Fruit fly (Drosophila melanogaster) whole organism, embryonic: ENCODE data around the gene CG10702.

Experiments
- Adf1 ChIP-seq: fragments of 200-800 bp; sonication (Bioruptor generic); IDR thresholded peaks from 2 replicates; pipeline ENCODE4 v1.3.6; 2022; ENCODE audit warnings: missing biosample characterization, missing genetic modification characterization
- CG10267 ChIP-seq: fragments of 200-800 bp; sonication (Bioruptor generic); optimal IDR thresholded peaks from 2 replicates; lab custom pipeline; 2018; ENCODE audit warnings: missing biosample characterization, mild to moderate bottlenecking, missing genetic modification characterization, moderate library complexity
- CG10321 ChIP-seq: fragments of 200-800 bp; sonication (Bioruptor generic); IDR thresholded peaks from 2 replicates; pipeline ENCODE4 v1.3.6; 2022; ENCODE audit warnings: missing biosample characterization, missing genetic modification characterization
- CG10431 ChIP-seq: fragments of 200-800 bp; sonication (Bioruptor generic); optimal IDR thresholded peaks from 3 replicates; lab custom pipeline; 2018; ENCODE audit warnings: missing biosample characterization, mild to moderate bottlenecking, missing genetic modification characterization
- CG12104 ChIP-seq: fragments of 200-800 bp; sonication (Bioruptor generic); optimal IDR thresholded peaks from 3 replicates; lab custom pipeline; 2016; ENCODE audit warnings: missing biosample characterization, missing genetic modification characterization
- CG12769 ChIP-seq: fragments of 200-800 bp; sonication (Bioruptor generic); optimal IDR thresholded peaks from 2 replicates; lab custom pipeline; 2019; ENCODE audit warnings: missing biosample characterization, mild to moderate bottlenecking, missing genetic modification characterization, moderate library complexity
- CG14860 ChIP-seq: fragments of 200-800 bp; sonication (Bioruptor generic); IDR thresholded peaks from 3 replicates; pipeline ENCODE4 v1.3.6; 2022; ENCODE audit warnings: missing biosample characterization, missing genetic modification characterization; ENCODE audit not compliant: partially characterized antibody
- CG17328 ChIP-seq: fragments of 200-800 bp; sonication (Bioruptor generic); IDR thresholded peaks from 2 replicates; pipeline ENCODE4 v1.3.6; 2022; ENCODE audit warnings: missing biosample characterization, missing genetic modification characterization
- CG17612 ChIP-seq: fragments of 200-800 bp; sonication (Bioruptor generic); IDR thresholded peaks from 2 replicates; pipeline ENCODE4 v1.3.6; 2022; ENCODE audit warnings: missing biosample characterization, missing genetic modification characterization
- CG1792 ChIP-seq: fragments of 200-800 bp; sonication (Bioruptor generic); optimal IDR thresholded peaks from 2 replicates; lab custom pipeline; 2016; ENCODE audit warnings: missing biosample characterization, missing genetic modification characterization
- CG2116 ChIP-seq: fragments of 200-800 bp; sonication (Bioruptor generic); optimal IDR thresholded peaks from 3 replicates; lab custom pipeline; 2018; ENCODE audit warnings: missing biosample characterization, mild to moderate bottlenecking, missing genetic modification characterization
- CG34422 ChIP-seq: fragments of 200-800 bp; sonication (Bioruptor generic); IDR thresholded peaks from 3 replicates; pipeline ENCODE4 v1.3.6; 2022; ENCODE audit warnings: missing biosample characterization, missing genetic modification characterization
- CG4730 ChIP-seq: fragments of 200-800 bp; sonication (Bioruptor generic); IDR thresholded peaks from 2 replicates; pipeline ENCODE4 v1.3.6; 2022; ENCODE audit warnings: missing biosample characterization, missing genetic modification characterization
- CG8089 ChIP-seq: fragments of 200-800 bp; sonication (Bioruptor generic); optimal IDR thresholded peaks from 3 replicates; lab custom pipeline; 2016; ENCODE audit warnings: missing biosample characterization, missing genetic modification characterization
- CG8478 ChIP-seq: fragments of >200 bp; optimal IDR thresholded peaks from 2 replicates; lab custom pipeline; 2018
- CG8944 ChIP-seq: fragments of 200-800 bp; sonication (Bioruptor generic); optimal IDR thresholded peaks from 3 replicates; lab custom pipeline; 2016; ENCODE audit warnings: missing biosample characterization, missing genetic modification characterization
- CG9437 ChIP-seq: fragments of 200-800 bp; sonication (Bioruptor generic); optimal IDR thresholded peaks from 2 replicates; lab custom pipeline; 2018; ENCODE audit warnings: missing biosample characterization, mild to moderate bottlenecking, missing genetic modification characterization
- E2f2 ChIP-seq: fragments of 200-800 bp; sonication (Bioruptor generic); IDR thresholded peaks from 2 replicates; pipeline ENCODE4 v1.3.6; 2022; ENCODE audit warnings: missing biosample characterization, missing genetic modification characterization
- Hmr ChIP-seq: fragments of 200-800 bp; sonication (Bioruptor generic); optimal IDR thresholded peaks from 3 replicates; lab custom pipeline; 2017; ENCODE audit warnings: mild to moderate bottlenecking, missing biosample characterization, missing genetic modification reagents, missing genetic modification characterization
- Hr51 ChIP-seq, 2 experiments: fragments of 200-800 bp; sonication (Bioruptor generic); optimal IDR thresholded peaks; 2 replicates in 1 of 2; 3 replicates in 1 of 2; lab custom pipeline; 2016 to 2018; ENCODE audit warnings: missing biosample characterization in 2 of 2, missing genetic modification characterization in 2 of 2, mild to moderate bottlenecking in 1 of 2, moderate library complexity in 1 of 2
- Lim3 ChIP-seq: fragments of 200-800 bp; sonication (Bioruptor generic); IDR thresholded peaks from 2 replicates; pipeline ENCODE4 v1.3.6; 2022; ENCODE audit warnings: missing biosample characterization, missing genetic modification characterization
- MESR4 ChIP-seq: fragments of 200-800 bp; sonication (Bioruptor generic); optimal IDR thresholded peaks from 2 replicates; lab custom pipeline; 2018; ENCODE audit warnings: missing biosample characterization, mild to moderate bottlenecking, missing genetic modification characterization, moderate library complexity
- Neu2 ChIP-seq: fragments of 200-800 bp; sonication (Bioruptor generic); optimal IDR thresholded peaks from 3 replicates; lab custom pipeline; 2016; ENCODE audit warnings: missing biosample characterization, missing genetic modification characterization, borderline replicate concordance
- Pdp1 ChIP-seq, 2 experiments: fragments of 200-800 bp; sonication (Bioruptor generic); optimal IDR thresholded peaks; 3 replicates each; lab custom pipeline; 2016; ENCODE audit warnings: missing biosample characterization in 2 of 2, missing genetic modification characterization in 2 of 2, mild to moderate bottlenecking in 1 of 2, moderate library complexity in 1 of 2
- Ptx1 ChIP-seq: fragments of 200-800 bp; sonication (Bioruptor generic); IDR thresholded peaks from 2 replicates; pipeline ENCODE4 v1.3.6; 2022; ENCODE audit warnings: missing biosample characterization, missing genetic modification characterization
- Sox102F ChIP-seq: fragments of 200-800 bp; sonication (Bioruptor generic); optimal IDR thresholded peaks from 2 replicates; lab custom pipeline; 2018; ENCODE audit warnings: missing biosample characterization, mild to moderate bottlenecking, missing genetic modification characterization, moderate library complexity
- ash1 ChIP-seq: fragments of 200-800 bp; sonication (Bioruptor generic); optimal IDR thresholded peaks from 2 replicates; lab custom pipeline; 2018; ENCODE audit warnings: missing biosample characterization, mild to moderate bottlenecking, missing genetic modification characterization
- br ChIP-seq: fragments of >200 bp; optimal IDR thresholded peaks from 2 replicates; lab custom pipeline; 2017
- cg ChIP-seq: fragments of 200-800 bp; sonication (Bioruptor generic); optimal IDR thresholded peaks from 3 replicates; lab custom pipeline; 2019; ENCODE audit warnings: missing biosample characterization, mild to moderate bottlenecking, missing genetic modification characterization, moderate library complexity
- ci ChIP-seq: fragments of 200-800 bp; sonication (Bioruptor generic); IDR thresholded peaks from 3 replicates; pipeline ENCODE4 v1.3.6; 2022; ENCODE audit warnings: missing biosample characterization, missing genetic modification characterization
- croc ChIP-seq: fragments of 200-800 bp; sonication (Bioruptor generic); conservative IDR thresholded peaks from 3 replicates; pipeline ENCODE4 v1.3.6; 2022; ENCODE audit warnings: missing biosample characterization, missing genetic modification characterization
- crp ChIP-seq, 2 experiments: fragments of 200-800 bp; sonication (Bioruptor generic); optimal IDR thresholded peaks; 2 replicates in 1 of 2; 3 replicates in 1 of 2; lab custom pipeline; 2017; ENCODE audit warnings: missing biosample characterization in 2 of 2, missing genetic modification characterization in 2 of 2, mild to moderate bottlenecking in 1 of 2, moderate library complexity in 1 of 2
- cwo ChIP-seq: fragments of 200-800 bp; sonication (Bioruptor generic); optimal IDR thresholded peaks from 3 replicates; lab custom pipeline; 2017; ENCODE audit warnings: missing biosample characterization, missing genetic modification characterization, mild to moderate bottlenecking, moderate library complexity, missing genetic modification reagents
- dm ChIP-seq: fragments of 200-800 bp; sonication (Bioruptor generic); optimal IDR thresholded peaks from 3 replicates; lab custom pipeline; 2016; ENCODE audit warnings: missing biosample characterization, missing genetic modification characterization
- fd102C ChIP-seq: fragments of 200-800 bp; sonication (Bioruptor generic); optimal IDR thresholded peaks from 2 replicates; lab custom pipeline; 2018; ENCODE audit warnings: missing biosample characterization, mild to moderate bottlenecking, missing genetic modification characterization, moderate library complexity
- fru ChIP-seq: fragments of >200 bp; optimal IDR thresholded peaks from 2 replicates; lab custom pipeline; 2017
- gce ChIP-seq: fragments of 200-800 bp; sonication (Bioruptor generic); IDR thresholded peaks from 3 replicates; pipeline ENCODE4 v1.3.6; 2022; ENCODE audit warnings: missing biosample characterization, missing genetic modification characterization
- grn ChIP-seq: fragments of 200-800 bp; sonication (Bioruptor generic); optimal IDR thresholded peaks from 3 replicates; lab custom pipeline; 2017; ENCODE audit warnings: missing biosample characterization, missing genetic modification characterization
- gsb-n ChIP-seq: fragments of 200-800 bp; sonication (Bioruptor generic); optimal IDR thresholded peaks from 3 replicates; lab custom pipeline; 2018; ENCODE audit warnings: missing biosample characterization, mild to moderate bottlenecking, missing genetic modification characterization
- kni ChIP-seq: fragments of 200-800 bp; sonication (Bioruptor generic); optimal IDR thresholded peaks from 3 replicates; lab custom pipeline; 2017; ENCODE audit warnings: mild to moderate bottlenecking, missing biosample characterization, missing genetic modification reagents, missing genetic modification characterization
- mld ChIP-seq: fragments of 200-800 bp; sonication (Bioruptor generic); IDR thresholded peaks from 3 replicates; pipeline ENCODE4 v1.3.6; 2022; ENCODE audit warnings: missing biosample characterization, missing genetic modification characterization; ENCODE audit not compliant: partially characterized antibody
- nmo ChIP-seq: fragments of 200-800 bp; sonication (Bioruptor generic); optimal IDR thresholded peaks from 2 replicates; lab custom pipeline; 2018; ENCODE audit warnings: missing biosample characterization, mild to moderate bottlenecking, missing genetic modification characterization, moderate library complexity
- onecut ChIP-seq: fragments of 200-800 bp; sonication (Bioruptor generic); IDR thresholded peaks from 2 replicates; pipeline ENCODE4 v1.3.6; 2022; ENCODE audit warnings: missing biosample characterization, missing genetic modification characterization
- pita ChIP-seq: fragments of 200-800 bp; sonication (Bioruptor generic); optimal IDR thresholded peaks from 2 replicates; lab custom pipeline; 2017; ENCODE audit warnings: missing biosample characterization, mild to moderate bottlenecking, missing genetic modification characterization
- sug ChIP-seq: fragments of 200-800 bp; optimal IDR thresholded peaks from 2 replicates; lab custom pipeline; 2019; ENCODE audit warnings: missing biosample characterization, mild to moderate bottlenecking, missing genetic modification characterization, moderate library complexity
- unc-4 ChIP-seq: fragments of 200-800 bp; sonication (Bioruptor generic); IDR thresholded peaks from 2 replicates; pipeline ENCODE4 v1.3.6; 2022; ENCODE audit warnings: missing biosample characterization, missing genetic modification characterization; ENCODE audit not compliant: partially characterized antibody
- z ChIP-seq: fragments of 200-800 bp; sonication (Bioruptor generic); IDR thresholded peaks from 3 replicates; pipeline ENCODE4 v1.3.6; 2022; ENCODE audit warnings: missing biosample characterization, missing genetic modification characterization
- zen ChIP-seq: fragments of 200-800 bp; sonication (Bioruptor generic); optimal IDR thresholded peaks from 3 replicates; lab custom pipeline; 2018; ENCODE audit warnings: missing biosample characterization, mild to moderate bottlenecking, missing genetic modification characterization, moderate library complexity

Gene CG10702

dm6 chr2L:19058916-19059315 is 10.7 kb downstream of the CG10702 start, which contains the start of gene Phlpp (continued):
- TF ChIP-seq fd102C (GFP tag; lab: Kevin White, UChicago) (no peak), CG10267 (tag; lab: Kevin White, UChicago) (peak; percentile 77), Ptx1 (GFP tag; lab: Robert Waterston, UW) (peak; percentile 78), CG8944 (GFP tag; lab: Kevin White, UChicago) (no peak), zen (tag; lab: Kevin White, UChicago) (peak; percentile 51), CG4730 (peak; percentile 47; the same call in 1 of the 2 replicates), gce (peak; percentile 73; the same call in 2 of the 3 replicates), CG17328 (GFP tag; lab: Robert Waterston, UW) (peak; percentile 71), onecut (GFP tag; lab: Robert Waterston, UW) (0 out of 2 replicates have a peak, but pooled peaks have one; percentile 33), CG8089 (GFP tag; lab: Kevin White, UChicago) (no peak), cwo (GFP tag; lab: Kevin White, UChicago) (peak; percentile 27), croc (GFP tag; lab: Robert Waterston, UW) (peak; percentile 59), CG12104 (no peak), CG10321 (GFP tag; lab: Robert Waterston, UW) (0 out of 2 replicates have a peak, but pooled peaks have one; percentile 11)
- TF ChIP-seq, all 482 proteins: peak for 161

dm6 chr2L:19057799-19058198 is 11.9 kb downstream of the CG10702 start:
- TF ChIP-seq CG2116, result no peak
- TF ChIP-seq Sox102F (GFP tag; lab: Kevin White, UChicago), result no peak
- TF ChIP-seq CG9437 (GFP tag; lab: Kevin White, UChicago), result peak; percentile 95
- TF ChIP-seq mld (GFP tag; lab: Robert Waterston, UW), result peak; percentile 38; the same call in 1 of the 3 replicates
- TF ChIP-seq Pdp1 (GFP tag; optimal IDR thresholded peaks at IDR 0.05; lab: Kevin White, UChicago), result peak in 1 of 2 experiments; percentile 61
- no peak for TF ChIP-seq crp (GFP tag; optimal IDR thresholded peaks at IDR 0.05; lab: Kevin White, UChicago)

- TF ChIP-seq Neu2 (GFP tag; lab: Kevin White, UChicago), result no peak
- TF ChIP-seq E2f2, result no peak
- 0 out of 2 replicates have a peak, but pooled peaks have one; percentile 29 for TF ChIP-seq Adf1
- TF ChIP-seq CG8478 (lab: Kevin White, UChicago), result peak; percentile 52
- no peak for TF ChIP-seq dm (GFP tag; lab: Kevin White, UChicago)
- no peak for TF ChIP-seq ash1 (GFP tag; lab: Kevin White, UChicago)
- no peak for TF ChIP-seq CG17612 (GFP tag; lab: Robert Waterston, UW)
- peak; percentile 78 for TF ChIP-seq cg (GFP tag; lab: Kevin White, UChicago)
- no peak for TF ChIP-seq CG12769
- TF ChIP-seq CG14860 (GFP tag; lab: Robert Waterston, UW), result no peak
- TF ChIP-seq nmo (GFP tag; lab: Kevin White, UChicago), result no peak
- no peak for TF ChIP-seq CG1792 (GFP tag; lab: Kevin White, UChicago)
- no peak for TF ChIP-seq CG8944 (GFP tag; lab: Kevin White, UChicago)
- TF ChIP-seq grn (GFP tag; lab: Kevin White, UChicago), result no peak
- TF ChIP-seq gsb-n (tag; lab: Kevin White, UChicago), result no peak
- TF ChIP-seq unc-4 (GFP tag; lab: Robert Waterston, UW), result no peak
- TF ChIP-seq fru (lab: Kevin White, UChicago), result peak; percentile 34
- TF ChIP-seq z (GFP tag; lab: Robert Waterston, UW), result no peak
- no peak for TF ChIP-seq Hr51 (GFP tag; optimal IDR thresholded peaks at IDR 0.05; lab: Kevin White, UChicago)
- TF ChIP-seq kni (GFP tag; lab: Kevin White, UChicago), result peak; percentile 80
- peak; percentile 18 for TF ChIP-seq MESR4 (GFP tag; lab: Kevin White, UChicago)
- TF ChIP-seq Lim3, result 0 out of 2 replicates have a peak, but pooled peaks have one; percentile 5
- TF ChIP-seq CG34422 (GFP tag; lab: Robert Waterston, UW), result 0 out of 3 replicates have a peak, but pooled peaks have one; percentile 30
- TF ChIP-seq sug (tag; lab: Kevin White, UChicago), result no peak
- no peak for TF ChIP-seq Hmr (GFP tag; lab: Kevin White, UChicago)
- TF ChIP-seq br, result no peak
- TF ChIP-seq CG10431 (GFP tag; lab: Kevin White, UChicago), result no peak
- TF ChIP-seq pita (GFP tag; lab: Kevin White, UChicago), result no peak
- TF ChIP-seq ci (GFP tag; lab: Robert Waterston, UW), result no peak
Observed at dm6 chr2L:19054516-19054887, 15.1 kb downstream of the CG10702 start.
